Fruit fly (Drosophila melanogaster): Measurements from ENCODE around the gene CG10862.

Gene CG10862

dm6 chr3L:3639324-3639723, 15.2 kb downstream of the CG10862 start (continued):
- no peak for TF ChIP-seq Sox15 (GFP tag; optimal IDR thresholded peaks at IDR 0.05)

dm6 chr3L:3638587-3639312, 15.8 kb downstream of the CG10862 start:
- TF ChIP-seq CG6163 (GFP tag; IDR thresholded peaks at IDR 0.05) (peak; percentile 41; the same call in 2 of the 3 replicates), Eip78C (GFP tag) (peak; percentile 86), Ets21C (GFP tag; optimal IDR thresholded peaks at IDR 0.05) (peak; percentile 2), svp (GFP tag) (peak; percentile 78), pdm3 (GFP tag; optimal IDR thresholded peaks at IDR 0.05) (peak; percentile 37), fkh (GFP tag; optimal IDR thresholded peaks at IDR 0.05) (peak; percentile 35), topi (GFP tag; optimal IDR thresholded peaks at IDR 0.05) (peak; percentile 42), fd85E (GFP tag; optimal IDR thresholded peaks at IDR 0.05) (no peak), CG11902 (GFP tag; optimal IDR thresholded peaks at IDR 0.05) (no peak), CG31627 (GFP tag; optimal IDR thresholded peaks at IDR 0.05) (peak; percentile 45), esn (GFP tag; optimal IDR thresholded peaks at IDR 0.05) (peak; percentile 52), CG6792 (GFP tag; optimal IDR thresholded peaks at IDR 0.05) (peak; percentile 19), acj6 (GFP tag; optimal IDR thresholded peaks at IDR 0.05) (peak; percentile 64), CG32006 (GFP tag; optimal IDR thresholded peaks at IDR 0.05) (peak; percentile 28), Sox15 (GFP tag; optimal IDR thresholded peaks at IDR 0.05) (peak; percentile 1), net (GFP tag; optimal IDR thresholded peaks at IDR 0.05) (peak; percentile 16), vri (GFP tag; optimal IDR thresholded peaks at IDR 0.05) (no peak), CG8119 (GFP tag; IDR thresholded peaks at IDR 0.05) (no peak), CG1621 (tag; optimal IDR thresholded peaks at IDR 0.05) (no peak), CG3919 (GFP tag; optimal IDR thresholded peaks at IDR 0.05) (no peak), CG34406 (GFP tag; optimal IDR thresholded peaks at IDR 0.05) (peak; percentile 23), Eip93F (GFP tag; optimal IDR thresholded peaks at IDR 0.05) (no peak), CG10631 (GFP tag; optimal IDR thresholded peaks at IDR 0.05) (peak; percentile 60), CG9139 (GFP tag; optimal IDR thresholded peaks at IDR 0.05) (no peak), ss (GFP tag; optimal IDR thresholded peaks at IDR 0.05) (peak in 1 of 2 experiments; percentile 39), lz (GFP tag; optimal IDR thresholded peaks at IDR 0.05) (peak; percentile 25), Hr39 (GFP tag; optimal IDR thresholded peaks at IDR 0.05) (peak; percentile 43), Ets96B (tag; optimal IDR thresholded peaks at IDR 0.05) (no peak), Hr4 (GFP tag; optimal IDR thresholded peaks at IDR 0.05) (peak; percentile 32), Smox (GFP tag; optimal IDR thresholded peaks at IDR 0.05) (peak; percentile 47), OdsH (GFP tag; optimal IDR thresholded peaks at IDR 0.05) (peak; percentile 53), achi (GFP tag; optimal IDR thresholded peaks at IDR 0.05) (peak; percentile 54), Eip75B (GFP tag; optimal IDR thresholded peaks at IDR 0.05) (peak; percentile 25), Met (GFP tag; optimal IDR thresholded peaks at IDR 0.05) (peak; percentile 52), CG16779 (tag; optimal IDR thresholded peaks at IDR 0.05) (no peak), Sox102F (GFP tag; optimal IDR thresholded peaks at IDR 0.05) (peak; percentile 47), Sox14 (GFP tag; optimal IDR thresholded peaks at IDR 0.05) (peak; percentile 29), CG8632 (GFP tag; optimal IDR thresholded peaks at IDR 0.05) (peak; percentile 32)

- TF ChIP-seq Hr38 (GFP tag; optimal IDR thresholded peaks at IDR 0.05) (no peak), svp (GFP tag) (peak; percentile 71), cyc (GFP tag; optimal IDR thresholded peaks at IDR 0.05) (peak; percentile 7), CG1621 (tag; optimal IDR thresholded peaks at IDR 0.05) (peak; percentile 42), Hr4 (GFP tag; optimal IDR thresholded peaks at IDR 0.05) (peak; percentile 55), CG15336 (GFP tag; IDR thresholded peaks at IDR 0.05) (peak; percentile 88), achi (GFP tag; optimal IDR thresholded peaks at IDR 0.05) (peak; percentile 64), esn (GFP tag; optimal IDR thresholded peaks at IDR 0.05) (peak; percentile 56), salr (GFP tag; optimal IDR thresholded peaks at IDR 0.05) (peak in 1 of 2 experiments; percentile 39), OdsH (GFP tag; optimal IDR thresholded peaks at IDR 0.05) (peak; percentile 48), CG6163 (GFP tag; IDR thresholded peaks at IDR 0.05) (peak; percentile 77; the same call in 2 of the 3 replicates), CG11762 (GFP tag; optimal IDR thresholded peaks at IDR 0.05; ENCODE audit: insufficient read depth) (peak; percentile 50), Eip93F (GFP tag; optimal IDR thresholded peaks at IDR 0.05) (no peak), CG8319 (GFP tag; optimal IDR thresholded peaks at IDR 0.05) (peak; percentile 39), dsx (GFP tag; optimal IDR thresholded peaks at IDR 0.05; ENCODE audit: poor library complexity, severe bottlenecking) (peak; percentile 79), CG3032 (tag; optimal IDR thresholded peaks at IDR 0.05) (peak; percentile 73), Ets21C (GFP tag; optimal IDR thresholded peaks at IDR 0.05) (no peak), Ets96B (tag; optimal IDR thresholded peaks at IDR 0.05) (peak; percentile 80), CG31627 (GFP tag; optimal IDR thresholded peaks at IDR 0.05) (no peak), lz (GFP tag; optimal IDR thresholded peaks at IDR 0.05) (peak; percentile 13), CG7368 (GFP tag; optimal IDR thresholded peaks at IDR 0.05) (peak; percentile 26)
These were observed 20.3 kb downstream of the CG10862 start for dm6 chr3L:3634107-3634737.

All from whole organism, prepupa.